Worm (Caenorhabditis elegans) whole organism, L2 larva: ENCODE data around the gene Y4C6B.7.

Experiments used
- R02D3.7 ChIP-seq: fragments of 150-350 bp; optimal IDR thresholded peaks from 2 replicates; lab custom pipeline; 2014; ENCODE audit warnings: missing biosample characterization, missing genetic modification characterization
- ZK546.5 ChIP-seq: sonication (generic microtip); optimal IDR thresholded peaks from 2 replicates; lab custom pipeline; 2017; ENCODE audit warnings: missing biosample characterization, missing genetic modification characterization
- alr-1 ChIP-seq: fragments of 150-350 bp; optimal IDR thresholded peaks from 2 replicates; lab custom pipeline; 2014; ENCODE audit warnings: missing biosample characterization, missing genetic modification characterization
- aly-2 ChIP-seq: fragments of 150-350 bp; optimal IDR thresholded peaks from 2 replicates; lab custom pipeline; 2014; ENCODE audit warnings: missing biosample characterization, missing genetic modification characterization
- ama-1 ChIP-seq: fragments of 150-350 bp; optimal IDR thresholded peaks from 2 replicates; lab custom pipeline; 2018; ENCODE audit warnings: inconsistent platforms
- crh-2 ChIP-seq: sonication (generic microtip); optimal IDR thresholded peaks from 2 replicates; lab custom pipeline; 2017; ENCODE audit warnings: missing biosample characterization, missing genetic modification characterization
- dmd-4 ChIP-seq: sonication (generic microtip); optimal IDR thresholded peaks from 2 replicates; lab custom pipeline; 2017; ENCODE audit warnings: missing biosample characterization, missing genetic modification characterization
- elt-3 ChIP-seq: sonication (generic microtip); optimal IDR thresholded peaks from 2 replicates; lab custom pipeline; 2017; ENCODE audit warnings: missing biosample characterization, missing genetic modification characterization
- fos-1 ChIP-seq: fragments of 150-350 bp; optimal IDR thresholded peaks from 2 replicates; lab custom pipeline; 2014; ENCODE audit warnings: missing biosample characterization, missing genetic modification characterization
- gmeb-1 ChIP-seq: fragments of 150-350 bp; optimal IDR thresholded peaks from 2 replicates; lab custom pipeline; 2014; ENCODE audit warnings: missing biosample characterization, missing genetic modification characterization
- lin-13 ChIP-seq: fragments of 150-350 bp; optimal IDR thresholded peaks from 2 replicates; lab custom pipeline; 2014; ENCODE audit warnings: missing biosample characterization, missing genetic modification reagents, missing genetic modification characterization
- lin-39 ChIP-seq: fragments of 150-350 bp; optimal IDR thresholded peaks from 2 replicates; lab custom pipeline; 2014; ENCODE audit warnings: missing biosample characterization, missing genetic modification reagents, missing genetic modification characterization
- lsy-2 ChIP-seq, 2 experiments: fragments of 150-350 bp in 1 of 2; sonication (generic microtip) in 1 of 2; optimal IDR thresholded peaks; 2 replicates each; lab custom pipeline; 2014 to 2017; ENCODE audit warnings: missing biosample characterization in 2 of 2, missing genetic modification characterization in 2 of 2
- mbf-1 ChIP-seq: sonication (generic microtip); optimal IDR thresholded peaks from 2 replicates; lab custom pipeline; 2017; ENCODE audit warnings: missing biosample characterization, missing genetic modification characterization
- mdl-1 ChIP-seq, 2 experiments: fragments of 150-350 bp in 1 of 2; sonication (generic microtip) in 1 of 2; optimal IDR thresholded peaks; 2 replicates each; lab custom pipeline; 2017; ENCODE audit warnings: missing biosample characterization in 2 of 2, missing genetic modification characterization in 2 of 2
- nhr-10 ChIP-seq: sonication (generic microtip); optimal IDR thresholded peaks from 2 replicates; lab custom pipeline; 2017; ENCODE audit warnings: missing biosample characterization, missing genetic modification characterization
- nhr-11 ChIP-seq: fragments of 150-350 bp; optimal IDR thresholded peaks from 2 replicates; lab custom pipeline; 2014; ENCODE audit warnings: missing biosample characterization, missing genetic modification characterization
- nhr-12 ChIP-seq: fragments of 150-350 bp; optimal IDR thresholded peaks from 2 replicates; lab custom pipeline; 2014; ENCODE audit warnings: missing biosample characterization, missing genetic modification characterization
- nhr-129 ChIP-seq: fragments of 150-350 bp; optimal IDR thresholded peaks from 2 replicates; lab custom pipeline; 2014; ENCODE audit warnings: missing biosample characterization, missing genetic modification characterization
- nhr-23 ChIP-seq: fragments of 150-350 bp; optimal IDR thresholded peaks from 2 replicates; lab custom pipeline; 2014; ENCODE audit warnings: missing biosample characterization, missing genetic modification reagents, missing genetic modification characterization
- nhr-237 ChIP-seq: fragments of 150-350 bp; optimal IDR thresholded peaks from 2 replicates; lab custom pipeline; 2014; ENCODE audit warnings: missing biosample characterization, missing genetic modification characterization
- nhr-25 ChIP-seq: fragments of 150-350 bp; sonication (generic microtip); optimal IDR thresholded peaks from 3 replicates; lab custom pipeline; 2014; ENCODE audit warnings: missing biosample characterization, missing genetic modification characterization
- nhr-6 ChIP-seq: fragments of 150-350 bp; optimal IDR thresholded peaks from 2 replicates; lab custom pipeline; 2014; ENCODE audit warnings: missing biosample characterization, missing genetic modification characterization
- nhr-77 ChIP-seq: fragments of 150-350 bp; optimal IDR thresholded peaks from 2 replicates; lab custom pipeline; 2014; ENCODE audit warnings: missing biosample characterization, missing genetic modification characterization
- sem-4 ChIP-seq: fragments of 150-350 bp; optimal IDR thresholded peaks from 2 replicates; lab custom pipeline; 2014; ENCODE audit warnings: missing biosample characterization, missing genetic modification reagents, missing genetic modification characterization
- skn-1 ChIP-seq: sonication (generic microtip); optimal IDR thresholded peaks from 2 replicates; lab custom pipeline; 2017; ENCODE audit warnings: missing biosample characterization, missing genetic modification characterization
- sma-3 ChIP-seq: sonication (generic microtip); optimal IDR thresholded peaks from 2 replicates; lab custom pipeline; 2016; ENCODE audit warnings: missing genetic modification reagents, missing genetic modification characterization, missing compliant biosample characterization
- sma-9 ChIP-seq, 2 experiments: fragments of 150-350 bp in 1 of 2; sonication (generic microtip) in 1 of 2; optimal IDR thresholded peaks; 2 replicates each; lab custom pipeline; 2014 to 2016; ENCODE audit warnings: missing genetic modification characterization in 2 of 2, mild to moderate bottlenecking in 1 of 2, missing biosample characterization in 1 of 2, missing compliant biosample characterization in 1 of 2, missing genetic modification reagents in 1 of 2, moderate library complexity in 1 of 2
- snpc-4 ChIP-seq: fragments of 150-350 bp; optimal IDR thresholded peaks from 2 replicates; lab custom pipeline; 2014; ENCODE audit warnings: missing biosample characterization, missing genetic modification characterization
- unc-39 ChIP-seq: fragments of 150-350 bp; optimal IDR thresholded peaks from 2 replicates; lab custom pipeline; 2014; ENCODE audit warnings: missing biosample characterization, missing genetic modification characterization
- unc-55 ChIP-seq: fragments of 150-350 bp; sonication (generic microtip); optimal IDR thresholded peaks from 3 replicates; lab custom pipeline; 2014; ENCODE audit warnings: missing biosample characterization, missing genetic modification reagents, missing genetic modification characterization
- unc-62 ChIP-seq: fragments of 150-350 bp; optimal IDR thresholded peaks from 2 replicates; lab custom pipeline; 2014; ENCODE audit warnings: missing biosample characterization, missing genetic modification reagents, missing genetic modification characterization
- ztf-4 ChIP-seq: fragments of 150-350 bp; optimal IDR thresholded peaks from 2 replicates; lab custom pipeline; 2014; ENCODE audit warnings: missing biosample characterization, missing genetic modification characterization

Gene Y4C6B.7

ce11 chrIV:5360533-5360932, 7.3 kb upstream of the Y4C6B.7 start, which contains the start of gene F41H10.5:
Gene F41H10.5, plus strand, starts transcription at chrIV:5360907.
- TF ChIP-seq nhr-237 (no peak), elt-3 (tag; lab: Kevin White, UChicago) (no peak), lin-39 (tag; lab: Kevin White, UChicago) (no peak), nhr-129 (tag; lab: Kevin White, UChicago) (no peak), nhr-12 (tag; lab: Kevin White, UChicago) (no peak)
- TF ChIP-seq, all 48 proteins: peak for 0

ce11 chrIV:5354564-5354963, 1.3 kb upstream of the Y4C6B.7 start:
- TF ChIP-seq ztf-4, result no peak
- TF ChIP-seq sma-9 (GFP tag; optimal IDR thresholded peaks at IDR 0.05; lab: Kevin White, UChicago), result no peak
- no peak for TF ChIP-seq sma-9 (tag; optimal IDR thresholded peaks at IDR 0.05; lab: Kevin White, UChicago)
- TF ChIP-seq mdl-1 (tag; optimal IDR thresholded peaks at IDR 0.05; lab: Kevin White, UChicago), result no peak
- no peak for TF ChIP-seq nhr-77
- no peak for TF ChIP-seq nhr-10 (tag; lab: Kevin White, UChicago)
- no peak for TF ChIP-seq dmd-4 (tag; lab: Kevin White, UChicago)
- TF ChIP-seq alr-1 (tag; lab: Kevin White, UChicago), result no peak
- no peak for TF ChIP-seq gmeb-1 (tag; lab: Kevin White, UChicago)
- TF ChIP-seq sem-4 (tag; lab: Kevin White, UChicago), result no peak
- no peak for TF ChIP-seq skn-1 (tag; lab: Kevin White, UChicago)
- TF ChIP-seq aly-2 (tag; lab: Kevin White, UChicago), result no peak
- no peak for TF ChIP-seq R02D3.7 (tag; lab: Kevin White, UChicago)
- TF ChIP-seq lin-39 (tag; lab: Kevin White, UChicago), result no peak
- no peak for TF ChIP-seq mbf-1 (tag; lab: Kevin White, UChicago)
- no peak for TF ChIP-seq unc-39 (tag; lab: Kevin White, UChicago)

- TF ChIP-seq nhr-23 (tag; lab: Kevin White, UChicago) (no peak), unc-55 (GFP tag; lab: Kevin White, UChicago) (peak; percentile 16), lsy-2 (tag; optimal IDR thresholded peaks at IDR 0.05; lab: Kevin White, UChicago) (peak in 1 of 2 experiments; percentile 87)
Measured at ce11 chrIV:5354124-5354523, 860 bp upstream of the Y4C6B.7 start, which contains the start of gene Y4C6B.1. Gene Y4C6B.1, plus strand, starts transcription at chrIV:5354488.

ce11 chrIV:5350480-5351193, 2.6 kb downstream of the Y4C6B.7 start, which contains the start of gene gba-4:
Gene gba-4, minus strand, starts transcription at chrIV:5350897.
- TF ChIP-seq fos-1 (tag; lab: Kevin White, UChicago), result peak; percentile 68
- TF ChIP-seq, all 48 proteins: peak for 1; not testable (repeated sequence) for 47

- TF ChIP-seq aly-2 (tag; lab: Kevin White, UChicago) (no peak), crh-2 (tag; lab: Kevin White, UChicago) (peak; percentile 48), gmeb-1 (tag; lab: Kevin White, UChicago) (no peak), fos-1 (tag; lab: Kevin White, UChicago) (peak; percentile 13), nhr-25 (no peak), lin-13 (GFP tag; lab: Kevin White, UChicago) (peak; percentile 24), sma-3 (GFP tag; lab: Kevin White, UChicago) (peak; percentile 60)
Measured at ce11 chrIV:5344168-5344567, 9.1 kb downstream of the Y4C6B.7 start.

- no peak for TF ChIP-seq nhr-6 (tag; lab: Kevin White, UChicago)
- no peak for TF ChIP-seq R02D3.7 (tag; lab: Kevin White, UChicago)
- TF ChIP-seq snpc-4 (tag; lab: Kevin White, UChicago), result no peak
- no peak for TF ChIP-seq sem-4 (tag; lab: Kevin White, UChicago)
- TF ChIP-seq lin-39 (tag; lab: Kevin White, UChicago), result no peak
- TF ChIP-seq lsy-2 (tag; optimal IDR thresholded peaks at IDR 0.05; lab: Kevin White, UChicago), result no peak
- TF ChIP-seq alr-1 (tag; lab: Kevin White, UChicago), result no peak
- no peak for TF ChIP-seq nhr-10 (tag; lab: Kevin White, UChicago)
- TF ChIP-seq nhr-23 (tag; lab: Kevin White, UChicago), result no peak
- TF ChIP-seq sma-3 (GFP tag; lab: Kevin White, UChicago), result no peak
- TF ChIP-seq nhr-11 (tag; lab: Kevin White, UChicago), result no peak
- no peak for TF ChIP-seq unc-62
- no peak for TF ChIP-seq dmd-4 (tag; lab: Kevin White, UChicago)
- no peak for TF ChIP-seq elt-3 (tag; lab: Kevin White, UChicago)
- no peak for TF ChIP-seq sma-9 (GFP tag; optimal IDR thresholded peaks at IDR 0.05; lab: Kevin White, UChicago)
- TF ChIP-seq sma-9 (tag; optimal IDR thresholded peaks at IDR 0.05; lab: Kevin White, UChicago), result no peak
- no peak for TF ChIP-seq ZK546.5
- TF ChIP-seq nhr-77, result no peak
- no peak for TF ChIP-seq ama-1 (lab: Kevin White, UChicago)
- no peak for TF ChIP-seq aly-2 (tag; lab: Kevin White, UChicago)
- TF ChIP-seq, all 48 proteins: peak for 0
Measured at ce11 chrIV:5339255-5339654, 14.0 kb downstream of the Y4C6B.7 start, which contains the start of gene Y4C6B.2. Gene Y4C6B.2, plus strand, starts transcription at chrIV:5339574.
